Worm (Caenorhabditis elegans) whole organism, midembryonic: ENCODE data around the gene T04F8.2.

Experiments
- T22C8.4 ChIP-seq: fragments of 200-800 bp; sonication (Bioruptor generic); IDR thresholded peaks from 2 replicates; pipeline ENCODE4 v1.3.6; 2022; ENCODE audit warnings: missing genetic modification characterization, missing compliant biosample characterization
- flt-1 ChIP-seq: fragments of 200-800 bp; sonication (Bioruptor generic); IDR thresholded peaks from 2 replicates; pipeline ENCODE4 v1.3.6; 2022; ENCODE audit warnings: missing genetic modification characterization, missing compliant biosample characterization
- klf-2 ChIP-seq: fragments of 200-800 bp; sonication (Bioruptor generic); conservative IDR thresholded peaks from 2 replicates; pipeline ENCODE4 v1.3.6; 2022; ENCODE audit warnings: missing genetic modification reagents, missing genetic modification characterization, missing compliant biosample characterization
- med-1 ChIP-seq: sonication (generic microtip); optimal IDR thresholded peaks from 2 replicates; lab custom pipeline; 2017; ENCODE audit warnings: missing genetic modification characterization, mild to moderate bottlenecking, missing compliant biosample characterization, antibody characterized with exemption, missing genetic modification reagents; ENCODE audit not compliant: insufficient read depth
- tab-1 ChIP-seq: fragments of 200-800 bp; sonication (Bioruptor generic); IDR thresholded peaks from 2 replicates; pipeline ENCODE4 v1.3.6; 2022; ENCODE audit warnings: missing genetic modification characterization, missing compliant biosample characterization
- ztf-23 ChIP-seq: fragments of 200-800 bp; sonication (Bioruptor generic); IDR thresholded peaks from 2 replicates; pipeline ENCODE4 v1.3.6; 2022; ENCODE audit warnings: missing genetic modification reagents, missing genetic modification characterization, missing compliant biosample characterization
- ztf-29 ChIP-seq: fragments of 200-800 bp; sonication (Bioruptor generic); IDR thresholded peaks from 2 replicates; pipeline ENCODE4 v1.3.6; 2022; ENCODE audit warnings: missing genetic modification reagents, missing genetic modification characterization, missing compliant biosample characterization

ce11 chrX:11666545-11667177 lies 10.3 kb upstream of the T04F8.2 start, which contains the start of gene noca-2:
- TF ChIP-seq flt-1 (no peak), ztf-29 (GFP tag; lab: Robert Waterston, UW) (no peak), ztf-23 (GFP tag; lab: Robert Waterston, UW) (no peak), med-1 (GFP tag; lab: Kevin White, UChicago) (no peak), tab-1 (GFP tag; lab: Robert Waterston, UW) (no peak), klf-2 (GFP tag; lab: Robert Waterston, UW) (no peak), T22C8.4 (GFP tag; lab: Robert Waterston, UW) (no peak)
